Comparison of ENCODE assay signal across 3 fruit fly cellular contexts in genomic region chrX:16562259-16562658, dm6.
TF ChIP-seq lines count a peak whose summit lies in the region.

No protein-coding gene starts in this region.

- no peak for TF ChIP-seq CTCF in whole organism, embryonic (GFP tag; optimal IDR thresholded peaks at IDR 0.05; lab: Kevin White, UChicago)

TF ChIP-seq in whole organism, embryonic, 481 proteins besides CTCF, POLR2A, EP300 and RAD21 (continues in another document):
- 0 out of 3 replicates have a peak, but pooled peaks have one; percentile 34 for TF ChIP-seq CG2199 (GFP tag; IDR thresholded peaks at IDR 0.05; lab: Robert Waterston, UW)
- TF ChIP-seq Elba2 (GFP tag; optimal IDR thresholded peaks at IDR 0.05; lab: Kevin White, UChicago) = no peak
- no peak for TF ChIP-seq hb (GFP tag; IDR thresholded peaks at IDR 0.05; lab: Robert Waterston, UW; ENCODE audit: partially characterized antibody)
- TF ChIP-seq vfl (GFP tag; optimal IDR thresholded peaks at IDR 0.05; lab: Kevin White, UChicago) = no peak
- peak; percentile 90 for TF ChIP-seq CG1832 (GFP tag; optimal IDR thresholded peaks at IDR 0.05; lab: Kevin White, UChicago)
- TF ChIP-seq Deaf1 (tag; optimal IDR thresholded peaks at IDR 0.05; lab: Kevin White, UChicago) = no peak
- TF ChIP-seq lab (GFP tag; optimal IDR thresholded peaks at IDR 0.05; lab: Kevin White, UChicago) = no peak
- no peak for TF ChIP-seq ranshi (GFP tag; IDR thresholded peaks at IDR 0.05; lab: Robert Waterston, UW)
- no peak for TF ChIP-seq fd96Cb (tag; optimal IDR thresholded peaks at IDR 0.05; lab: Kevin White, UChicago)
- TF ChIP-seq CG8290 (GFP tag; optimal IDR thresholded peaks at IDR 0.05; lab: Kevin White, UChicago) = no peak
- peak in 1 of 2 experiments; percentile 66 for TF ChIP-seq CG8290 (tag; optimal IDR thresholded peaks at IDR 0.05; lab: Kevin White, UChicago)
- TF ChIP-seq CG8924 (tag; optimal IDR thresholded peaks at IDR 0.05; lab: Kevin White, UChicago) = no peak
- TF ChIP-seq peb (GFP tag; IDR thresholded peaks at IDR 0.05; lab: Robert Waterston, UW) = no peak
- TF ChIP-seq Gsc (GFP tag; IDR thresholded peaks at IDR 0.05; lab: Robert Waterston, UW) = no peak
- peak; percentile 15 for TF ChIP-seq ftz-f1 (GFP tag; optimal IDR thresholded peaks at IDR 0.05; lab: Kevin White, UChicago)
- no peak for TF ChIP-seq cad (GFP tag; optimal IDR thresholded peaks at IDR 0.05; lab: Kevin White, UChicago)
- TF ChIP-seq Ptx1 (GFP tag; IDR thresholded peaks at IDR 0.05; lab: Robert Waterston, UW) = no peak
- TF ChIP-seq Nf-YC (tag; optimal IDR thresholded peaks at IDR 0.05; lab: Kevin White, UChicago) = peak; percentile 39
- no peak for TF ChIP-seq NC2α (GFP tag; optimal IDR thresholded peaks at IDR 0.05; lab: Kevin White, UChicago)
- TF ChIP-seq org-1 (GFP tag; optimal IDR thresholded peaks at IDR 0.05; lab: Kevin White, UChicago) = no peak
- TF ChIP-seq CG14710 (tag; optimal IDR thresholded peaks at IDR 0.05; lab: Kevin White, UChicago) = no peak
- peak in 1 of 2 experiments; percentile 81 for TF ChIP-seq Hr78 (GFP tag; optimal IDR thresholded peaks at IDR 0.05; lab: Kevin White, UChicago)
- TF ChIP-seq CG10431 (GFP tag; optimal IDR thresholded peaks at IDR 0.05; lab: Kevin White, UChicago) = no peak
- no peak for TF ChIP-seq dm (GFP tag; optimal IDR thresholded peaks at IDR 0.05; lab: Kevin White, UChicago)
- no peak for TF ChIP-seq CG3995 (GFP tag; optimal IDR thresholded peaks at IDR 0.05; lab: Kevin White, UChicago)
- TF ChIP-seq bbx (GFP tag; IDR thresholded peaks at IDR 0.05; lab: Robert Waterston, UW; ENCODE audit: partially characterized antibody) = no peak
- TF ChIP-seq CG43689 (GFP tag; IDR thresholded peaks at IDR 0.05; lab: Robert Waterston, UW) = no peak
- TF ChIP-seq Awh (GFP tag; IDR thresholded peaks at IDR 0.05; lab: Robert Waterston, UW) = no peak
- TF ChIP-seq Trl (optimal IDR thresholded peaks at IDR 0.05; lab: Kevin White, UChicago) = peak; percentile 21 to 60
- no peak for TF ChIP-seq Trl (GFP tag; optimal IDR thresholded peaks at IDR 0.05; lab: Kevin White, UChicago)
- TF ChIP-seq CG32772 (GFP tag; IDR thresholded peaks at IDR 0.05; lab: Robert Waterston, UW) = no peak

TF ChIP-seq in whole organism, prepupa, 60 proteins besides CTCF, POLR2A, EP300 and RAD21:
- no peak for TF ChIP-seq CG4318 (GFP tag; optimal IDR thresholded peaks at IDR 0.05; lab: Kevin White, UChicago)
- no peak for TF ChIP-seq acj6 (GFP tag; optimal IDR thresholded peaks at IDR 0.05; lab: Kevin White, UChicago)
- peak; percentile 36 for TF ChIP-seq Hr39 (GFP tag; optimal IDR thresholded peaks at IDR 0.05; lab: Kevin White, UChicago)
- TF ChIP-seq CG8319 (GFP tag; optimal IDR thresholded peaks at IDR 0.05; lab: Kevin White, UChicago) = no peak
- TF ChIP-seq Smox (GFP tag; optimal IDR thresholded peaks at IDR 0.05; lab: Kevin White, UChicago) = no peak
- TF ChIP-seq Eip93F (GFP tag; optimal IDR thresholded peaks at IDR 0.05; lab: Kevin White, UChicago) = no peak
- TF ChIP-seq eg (GFP tag; IDR thresholded peaks at IDR 0.05; lab: Robert Waterston, UW) = no peak
- TF ChIP-seq Met (GFP tag; optimal IDR thresholded peaks at IDR 0.05; lab: Kevin White, UChicago) = no peak

TF ChIP-seq in whole organism, pupa, 21 proteins besides CTCF, POLR2A, EP300 and RAD21:
- TF ChIP-seq CG32121 (GFP tag; IDR thresholded peaks at IDR 0.05; lab: Robert Waterston, UW) (no peak), CG9948 (tag; optimal IDR thresholded peaks at IDR 0.05; lab: Kevin White, UChicago) (no peak), Pif1B (GFP tag; optimal IDR thresholded peaks at IDR 0.05; lab: Kevin White, UChicago) (no peak), CG34367 (tag; optimal IDR thresholded peaks at IDR 0.05; lab: Kevin White, UChicago) (no peak), CG14655 (GFP tag; optimal IDR thresholded peaks at IDR 0.05; lab: Kevin White, UChicago) (no peak), EcR (GFP tag; optimal IDR thresholded peaks at IDR 0.05; lab: Kevin White, UChicago) (peak; percentile 61), CG17806 (tag; optimal IDR thresholded peaks at IDR 0.05; lab: Kevin White, UChicago) (no peak), fd96Ca (GFP tag; IDR thresholded peaks at IDR 0.05; lab: Robert Waterston, UW) (no peak)

Comparison
In these comparisons a context has a peak if more than half of its experiments do, and no peak if none do; other contexts are left out.
1. Of the 7 proteins assayed by ChIP-seq in both whole organism, embryonic and whole organism, prepupa: peak only in whole organism, embryonic: none; only in whole organism, prepupa: Hr39; in both: none; in neither: 6.